Fruit fly (Drosophila melanogaster) whole organism, embryonic: Measurements from ENCODE around the gene rdog.
A peak's percentile ranks its signal among the peaks of the same experiment; 100 is the strongest.

ENCODE experiments used
- Aef1 ChIP-seq: fragments of 200-800 bp; sonication (Bioruptor generic); IDR thresholded peaks from 3 replicates; pipeline ENCODE4 v1.3.6; 2022; ENCODE audit warnings: missing biosample characterization, missing genetic modification characterization
- Bteb2 ChIP-seq: fragments of 200-800 bp; sonication (Bioruptor generic); optimal IDR thresholded peaks from 2 replicates; lab custom pipeline; 2016; ENCODE audit warnings: missing biosample characterization, missing genetic modification characterization
- CG13287 ChIP-seq: fragments of 200-800 bp; sonication (Bioruptor generic); IDR thresholded peaks from 2 replicates; pipeline ENCODE4 v1.3.6; 2022; ENCODE audit warnings: missing biosample characterization, missing genetic modification characterization; ENCODE audit not compliant: partially characterized antibody
- CG15479 ChIP-seq: fragments of 200-800 bp; sonication (Bioruptor generic); optimal IDR thresholded peaks from 3 replicates; lab custom pipeline; 2019; ENCODE audit warnings: missing biosample characterization, mild to moderate bottlenecking, missing genetic modification characterization, moderate library complexity
- CG16779 ChIP-seq: fragments of 200-800 bp; sonication (Bioruptor generic); IDR thresholded peaks from 2 replicates; pipeline ENCODE4 v1.3.6; 2022; ENCODE audit warnings: missing biosample characterization, missing genetic modification characterization
- CG18599 ChIP-seq: fragments of 200-800 bp; sonication (Bioruptor generic); optimal IDR thresholded peaks from 3 replicates; lab custom pipeline; 2017; ENCODE audit warnings: missing biosample characterization, missing genetic modification characterization, mild to moderate bottlenecking, moderate library complexity, missing genetic modification reagents
- CG2712 ChIP-seq: fragments of 200-800 bp; optimal IDR thresholded peaks from 3 replicates; lab custom pipeline; 2019; ENCODE audit warnings: missing biosample characterization, mild to moderate bottlenecking, missing genetic modification characterization, moderate library complexity
- CG30020 ChIP-seq: fragments of 200-800 bp; optimal IDR thresholded peaks from 2 replicates; lab custom pipeline; 2019; ENCODE audit warnings: missing biosample characterization, mild to moderate bottlenecking, missing genetic modification characterization, moderate library complexity
- CG30403 ChIP-seq: fragments of 200-800 bp; sonication (Bioruptor generic); optimal IDR thresholded peaks from 3 replicates; lab custom pipeline; 2016; ENCODE audit warnings: missing biosample characterization, missing genetic modification characterization
- CG31441 ChIP-seq: fragments of 200-800 bp; sonication (Bioruptor generic); IDR thresholded peaks from 2 replicates; pipeline ENCODE4 v1.3.6; 2022; ENCODE audit warnings: missing biosample characterization, missing genetic modification characterization
- CG3281 ChIP-seq: fragments of 200-800 bp; sonication (Bioruptor generic); optimal IDR thresholded peaks from 3 replicates; lab custom pipeline; 2017; ENCODE audit warnings: missing biosample characterization, mild to moderate bottlenecking, missing genetic modification characterization
- CG33213 ChIP-seq: fragments of 200-800 bp; sonication (Bioruptor generic); optimal IDR thresholded peaks from 3 replicates; lab custom pipeline; 2016; ENCODE audit warnings: missing biosample characterization, missing genetic modification characterization
- CG5953 ChIP-seq: fragments of 200-800 bp; sonication (Bioruptor generic); IDR thresholded peaks from 2 replicates; pipeline ENCODE4 v1.3.6; 2022; ENCODE audit warnings: missing biosample characterization, missing genetic modification characterization
- CG9817 ChIP-seq: fragments of 200-800 bp; sonication (Bioruptor generic); optimal IDR thresholded peaks from 2 replicates; lab custom pipeline; 2018; ENCODE audit warnings: missing biosample characterization, mild to moderate bottlenecking, missing genetic modification characterization, moderate library complexity
- CHES-1-like ChIP-seq: fragments of 200-800 bp; sonication (Bioruptor generic); optimal IDR thresholded peaks from 2 replicates; lab custom pipeline; 2016; ENCODE audit warnings: missing biosample characterization, missing genetic modification characterization
- Camta ChIP-seq: fragments of 200-800 bp; sonication (Bioruptor generic); optimal IDR thresholded peaks from 2 replicates; lab custom pipeline; 2016; ENCODE audit warnings: missing biosample characterization, missing genetic modification characterization
- D19A ChIP-seq: fragments of 200-800 bp; optimal IDR thresholded peaks from 3 replicates; lab custom pipeline; 2019; ENCODE audit warnings: missing biosample characterization, mild to moderate bottlenecking, missing genetic modification characterization, moderate library complexity
- E2f2 ChIP-seq: fragments of 200-800 bp; sonication (Bioruptor generic); IDR thresholded peaks from 2 replicates; pipeline ENCODE4 v1.3.6; 2022; ENCODE audit warnings: missing biosample characterization, missing genetic modification characterization
- Ets97D ChIP-seq: fragments of 200-800 bp; sonication (Bioruptor generic); optimal IDR thresholded peaks from 3 replicates; lab custom pipeline; 2016; ENCODE audit warnings: missing biosample characterization, missing genetic modification characterization
- Hand ChIP-seq: fragments of 200-800 bp; sonication (Bioruptor generic); optimal IDR thresholded peaks from 2 replicates; lab custom pipeline; 2017; ENCODE audit warnings: mild to moderate bottlenecking, missing biosample characterization, missing genetic modification reagents, missing genetic modification characterization
- Hr51 ChIP-seq, 2 experiments: fragments of 200-800 bp; sonication (Bioruptor generic); optimal IDR thresholded peaks; 2 replicates in 1 of 2; 3 replicates in 1 of 2; lab custom pipeline; 2016 to 2018; ENCODE audit warnings: missing biosample characterization in 2 of 2, missing genetic modification characterization in 2 of 2, mild to moderate bottlenecking in 1 of 2, moderate library complexity in 1 of 2
- Mad ChIP-seq: fragments of 200-800 bp; sonication (Bioruptor generic); optimal IDR thresholded peaks from 2 replicates; lab custom pipeline; 2016; ENCODE audit warnings: missing biosample characterization, missing genetic modification characterization
- NC2α ChIP-seq: fragments of 200-800 bp; sonication (Bioruptor generic); optimal IDR thresholded peaks from 2 replicates; lab custom pipeline; 2016; ENCODE audit warnings: missing biosample characterization, missing genetic modification characterization
- NFAT ChIP-seq: fragments of 200-800 bp; sonication (Bioruptor generic); IDR thresholded peaks from 2 replicates; pipeline ENCODE4 v1.3.6; 2022; ENCODE audit warnings: missing biosample characterization, missing genetic modification characterization
- NK7.1 ChIP-seq: fragments of 200-800 bp; sonication (Bioruptor generic); optimal IDR thresholded peaks from 3 replicates; lab custom pipeline; 2016; ENCODE audit warnings: missing biosample characterization, missing genetic modification characterization
- Oaz ChIP-seq: fragments of 200-800 bp; sonication (Bioruptor generic); IDR thresholded peaks from 2 replicates; pipeline ENCODE4 v1.3.6; 2022; ENCODE audit warnings: missing biosample characterization, missing genetic modification characterization
- Oli ChIP-seq: fragments of 200-800 bp; sonication (Bioruptor generic); optimal IDR thresholded peaks from 2 replicates; lab custom pipeline; 2018; ENCODE audit warnings: missing biosample characterization, mild to moderate bottlenecking, missing genetic modification characterization, moderate library complexity
- Optix ChIP-seq: fragments of 200-800 bp; sonication (Bioruptor generic); IDR thresholded peaks from 3 replicates; pipeline ENCODE4 v1.3.6; 2022; ENCODE audit warnings: missing biosample characterization, missing genetic modification characterization
- Stat92E ChIP-seq, 3 experiments: fragments of >200 bp in 2 of 3; fragments of 200-800 bp in 1 of 3; sonication (Bioruptor generic) in 1 of 3; optimal IDR thresholded peaks; 2 replicates each; lab custom pipeline; 2017 to 2019; ENCODE audit warnings: missing biosample characterization in 3 of 3, missing genetic modification characterization in 3 of 3, mild to moderate bottlenecking in 1 of 3, moderate library complexity in 1 of 3
- YL-1 ChIP-seq: fragments of 200-800 bp; sonication (Bioruptor generic); optimal IDR thresholded peaks from 3 replicates; lab custom pipeline; 2017; ENCODE audit warnings: missing biosample characterization, mild to moderate bottlenecking, missing genetic modification characterization
- abd-A ChIP-seq: fragments of 200-800 bp; sonication (Bioruptor generic); optimal IDR thresholded peaks from 3 replicates; lab custom pipeline; 2019; ENCODE audit warnings: missing biosample characterization, mild to moderate bottlenecking, missing genetic modification characterization, moderate library complexity
- ac ChIP-seq: fragments of 200-800 bp; sonication (Bioruptor generic); optimal IDR thresholded peaks from 3 replicates; lab custom pipeline; 2017; ENCODE audit warnings: missing biosample characterization, mild to moderate bottlenecking, missing genetic modification characterization
- aop ChIP-seq: fragments of 200-800 bp; sonication (Bioruptor generic); IDR thresholded peaks from 2 replicates; pipeline ENCODE4 v1.3.6; 2022; ENCODE audit warnings: missing biosample characterization, missing genetic modification characterization
- crol ChIP-seq: fragments of 200-800 bp; sonication (Bioruptor generic); IDR thresholded peaks from 2 replicates; pipeline ENCODE4 v1.3.6; 2022; ENCODE audit warnings: missing biosample characterization, missing genetic modification characterization
- cwo ChIP-seq: fragments of 200-800 bp; sonication (Bioruptor generic); optimal IDR thresholded peaks from 3 replicates; lab custom pipeline; 2017; ENCODE audit warnings: missing biosample characterization, missing genetic modification characterization, mild to moderate bottlenecking, moderate library complexity, missing genetic modification reagents
- dati ChIP-seq: fragments of 200-800 bp; sonication (Bioruptor generic); IDR thresholded peaks from 2 replicates; pipeline ENCODE4 v1.3.6; 2022; ENCODE audit warnings: missing biosample characterization, missing genetic modification characterization
- dimm ChIP-seq: fragments of 200-800 bp; sonication (Bioruptor generic); IDR thresholded peaks from 2 replicates; pipeline ENCODE4 v1.3.6; 2022; ENCODE audit warnings: missing biosample characterization, missing genetic modification characterization
- en ChIP-seq: fragments of 200-800 bp; sonication (Bioruptor generic); optimal IDR thresholded peaks from 2 replicates; lab custom pipeline; 2016; ENCODE audit warnings: missing biosample characterization, missing genetic modification characterization
- gce ChIP-seq: fragments of 200-800 bp; sonication (Bioruptor generic); IDR thresholded peaks from 3 replicates; pipeline ENCODE4 v1.3.6; 2022; ENCODE audit warnings: missing biosample characterization, missing genetic modification characterization
- hbn ChIP-seq: fragments of 200-800 bp; sonication (Bioruptor generic); IDR thresholded peaks from 2 replicates; pipeline ENCODE4 v1.3.6; 2022; ENCODE audit warnings: missing biosample characterization, missing genetic modification characterization; ENCODE audit not compliant: partially characterized antibody
- ind ChIP-seq: fragments of 200-800 bp; sonication (Bioruptor generic); optimal IDR thresholded peaks from 3 replicates; lab custom pipeline; 2016; ENCODE audit warnings: missing biosample characterization, missing genetic modification characterization
- lab ChIP-seq: fragments of 200-800 bp; sonication (Bioruptor generic); optimal IDR thresholded peaks from 3 replicates; lab custom pipeline; 2017; ENCODE audit warnings: missing biosample characterization, missing genetic modification characterization, mild to moderate bottlenecking, moderate library complexity, missing genetic modification reagents
- org-1 ChIP-seq: fragments of 200-800 bp; sonication (Bioruptor generic); optimal IDR thresholded peaks from 2 replicates; lab custom pipeline; 2017; ENCODE audit warnings: missing biosample characterization, missing genetic modification characterization
- scrt ChIP-seq: fragments of 200-800 bp; sonication (Bioruptor generic); optimal IDR thresholded peaks from 2 replicates; lab custom pipeline; 2018; ENCODE audit warnings: missing biosample characterization, mild to moderate bottlenecking, missing genetic modification characterization, moderate library complexity
- so ChIP-seq: fragments of 200-800 bp; sonication (Bioruptor generic); IDR thresholded peaks from 3 replicates; pipeline ENCODE4 v1.3.6; 2022; ENCODE audit warnings: missing biosample characterization, missing genetic modification characterization
- sqz ChIP-seq: fragments of 200-800 bp; sonication (Bioruptor generic); optimal IDR thresholded peaks from 3 replicates; lab custom pipeline; 2018; ENCODE audit warnings: missing biosample characterization, mild to moderate bottlenecking, missing genetic modification characterization
- ssp ChIP-seq: fragments of 200-800 bp; sonication (Bioruptor generic); IDR thresholded peaks from 2 replicates; pipeline ENCODE4 v1.3.6; 2022; ENCODE audit warnings: missing biosample characterization, missing genetic modification characterization
- tap ChIP-seq: fragments of 200-800 bp; optimal IDR thresholded peaks from 3 replicates; lab custom pipeline; 2019; ENCODE audit warnings: missing biosample characterization, mild to moderate bottlenecking, missing genetic modification characterization, moderate library complexity
- unpg ChIP-seq: fragments of 200-800 bp; sonication (Bioruptor generic); optimal IDR thresholded peaks from 3 replicates; lab custom pipeline; 2018; ENCODE audit warnings: missing biosample characterization, mild to moderate bottlenecking, missing genetic modification characterization, moderate library complexity
- wor ChIP-seq: fragments of 200-800 bp; sonication (Bioruptor generic); IDR thresholded peaks from 2 replicates; pipeline ENCODE4 v1.3.6; 2022; ENCODE audit warnings: missing biosample characterization, missing genetic modification characterization
- zfh2 ChIP-seq: fragments of 200-800 bp; sonication (Bioruptor generic); optimal IDR thresholded peaks from 2 replicates; lab custom pipeline; 2016; ENCODE audit warnings: missing biosample characterization, missing genetic modification characterization

The rdog gene

DNA sequence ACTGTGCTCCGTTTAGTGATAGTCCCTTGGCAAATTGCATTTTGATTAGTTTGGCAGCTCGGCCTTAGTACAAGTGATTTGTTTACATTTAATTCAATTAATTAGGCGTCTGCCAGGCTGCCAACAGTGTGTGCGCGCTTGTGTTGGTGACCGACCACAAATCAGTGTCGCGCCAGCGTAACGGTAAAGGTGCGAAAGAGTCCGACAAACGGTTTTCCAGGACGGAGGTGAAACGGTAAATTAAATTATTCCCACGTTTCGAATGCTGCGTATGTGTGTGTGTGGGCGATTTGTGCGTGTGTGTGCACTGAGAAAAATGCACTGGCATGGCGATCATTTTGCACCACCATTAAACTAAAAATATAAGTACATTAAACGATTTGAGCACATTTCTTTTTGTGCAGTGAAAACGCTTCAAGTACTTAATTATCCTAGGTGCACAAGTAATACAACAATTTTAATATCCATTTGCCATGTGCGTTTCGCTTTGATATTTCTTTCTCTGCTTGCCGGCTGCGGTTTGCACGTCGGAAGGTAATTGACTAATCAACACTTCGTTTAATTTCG is 18.9 kb upstream of the rdog start (continued):
- TF ChIP-seq NC2α (no peak), scrt (GFP tag; lab: Kevin White, UChicago) (no peak), CG30020 (no peak), cwo (no peak), abd-A (no peak), Camta (GFP tag; lab: Kevin White, UChicago) (no peak), hbn (GFP tag; lab: Robert Waterston, UW) (no peak), dimm (GFP tag; lab: Robert Waterston, UW) (no peak), CG16779 (GFP tag; lab: Robert Waterston, UW) (no peak), org-1 (GFP tag; lab: Kevin White, UChicago) (no peak), E2f2 (GFP tag; lab: Robert Waterston, UW) (no peak), CG30403 (peak; percentile 15), YL-1 (no peak), NK7.1 (GFP tag; lab: Kevin White, UChicago) (no peak), CG2712 (tag; lab: Kevin White, UChicago) (peak; percentile 4), D19A (no peak), ind (GFP tag; lab: Kevin White, UChicago) (peak; percentile 19), CG3281 (peak; percentile 35), Bteb2 (GFP tag; lab: Kevin White, UChicago) (no peak), Aef1 (GFP tag; lab: Robert Waterston, UW) (no peak), tap (tag; lab: Kevin White, UChicago) (no peak), dati (GFP tag; lab: Robert Waterston, UW) (no peak), ac (GFP tag; lab: Kevin White, UChicago) (no peak), en (GFP tag; lab: Kevin White, UChicago) (no peak), Oaz (GFP tag; lab: Robert Waterston, UW) (no peak), Mad (GFP tag; lab: Kevin White, UChicago) (no peak), CHES-1-like (GFP tag; lab: Kevin White, UChicago) (no peak), CG15479 (GFP tag; lab: Kevin White, UChicago) (no peak), Ets97D (GFP tag; lab: Kevin White, UChicago) (no peak), Oli (tag; lab: Kevin White, UChicago) (peak; percentile 11), CG13287 (0 out of 2 replicates have a peak, but pooled peaks have one; percentile 4), Optix (no peak), Stat92E (GFP tag; optimal IDR thresholded peaks at IDR 0.05; lab: Kevin White, UChicago) (no peak), gce (GFP tag; lab: Robert Waterston, UW) (no peak), wor (GFP tag; lab: Robert Waterston, UW) (no peak), CG9817 (tag; lab: Kevin White, UChicago) (no peak), zfh2 (GFP tag; lab: Kevin White, UChicago) (no peak), Hand (GFP tag; lab: Kevin White, UChicago) (no peak), sqz (GFP tag; lab: Kevin White, UChicago) (no peak), CG33213 (GFP tag; lab: Kevin White, UChicago) (no peak), NFAT (GFP tag; lab: Robert Waterston, UW) (no peak), unpg (GFP tag; lab: Kevin White, UChicago) (no peak), crol (GFP tag; lab: Robert Waterston, UW) (no peak), so (no peak), ssp (GFP tag; lab: Robert Waterston, UW) (no peak), lab (peak; percentile 4), CG5953 (GFP tag; lab: Robert Waterston, UW) (no peak), aop (no peak), CG31441 (GFP tag; lab: Robert Waterston, UW) (no peak), Hr51 (GFP tag; optimal IDR thresholded peaks at IDR 0.05; lab: Kevin White, UChicago) (no peak), CG18599 (GFP tag; lab: Kevin White, UChicago) (peak; percentile 20)
